Comparison of ENCODE assay signal across 1 fruit fly cellular context in the genomic region with DNA sequence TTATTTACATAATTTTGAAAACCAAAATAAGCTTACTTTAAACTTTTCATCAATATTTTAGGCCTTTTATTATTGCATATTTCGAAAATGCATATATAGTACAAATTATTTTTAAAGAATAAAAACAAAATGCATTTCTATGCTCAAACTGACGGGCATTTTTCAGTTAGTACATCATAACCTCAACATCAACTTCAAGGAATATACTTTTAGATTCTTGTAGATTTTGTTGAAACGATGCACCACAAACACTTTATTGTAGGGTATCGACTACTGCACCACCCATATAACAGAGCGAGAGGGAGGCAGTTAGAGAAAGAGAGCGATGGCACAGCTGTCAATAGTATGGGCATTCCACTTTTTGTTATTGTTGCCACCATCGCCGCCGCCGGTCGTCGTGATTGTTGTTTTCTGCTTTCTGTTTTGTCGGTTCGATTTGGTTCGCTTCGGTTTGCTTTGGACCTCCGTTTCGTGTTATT.
TF ChIP-seq lines count a peak whose summit lies in the region.

No protein-coding gene starts in this region.

TF ChIP-seq in whole organism, embryonic, 481 proteins besides CTCF, POLR2A, EP300 and RAD21 (continued from another document and continues in another):
- TF ChIP-seq lbe (GFP tag; optimal IDR thresholded peaks at IDR 0.05; lab: Kevin White, UChicago) (peak; percentile 27), CG10321 (GFP tag; IDR thresholded peaks at IDR 0.05; lab: Robert Waterston, UW) (peak; percentile 65), CG12659 (GFP tag; optimal IDR thresholded peaks at IDR 0.05; lab: Kevin White, UChicago) (peak; percentile 94), jigr1 (GFP tag; IDR thresholded peaks at IDR 0.05; lab: Robert Waterston, UW) (peak; percentile 75), CG8359 (GFP tag; optimal IDR thresholded peaks at IDR 0.05; lab: Kevin White, UChicago; ENCODE audit: borderline replicate concordance) (peak; percentile 83), Hand (GFP tag; optimal IDR thresholded peaks at IDR 0.05; lab: Kevin White, UChicago) (peak; percentile 59), tin (GFP tag; optimal IDR thresholded peaks at IDR 0.05; lab: Kevin White, UChicago) (peak; percentile 91), Sin3A (optimal IDR thresholded peaks at IDR 0.05; lab: Kevin White, UChicago) (no peak), CG14014 (GFP tag; IDR thresholded peaks at IDR 0.05; lab: Robert Waterston, UW) (no peak), CG17802 (tag; optimal IDR thresholded peaks at IDR 0.05; lab: Kevin White, UChicago) (peak; percentile 74), vfl (GFP tag; optimal IDR thresholded peaks at IDR 0.05; lab: Kevin White, UChicago) (peak; percentile 19), Doc2 (GFP tag; IDR thresholded peaks at IDR 0.05; lab: Robert Waterston, UW) (peak; percentile 56; the same call in 1 of the 2 replicates), pfk (GFP tag; optimal IDR thresholded peaks at IDR 0.05; lab: Kevin White, UChicago) (peak; percentile 40), Sry-δ (GFP tag; optimal IDR thresholded peaks at IDR 0.05; lab: Kevin White, UChicago) (peak; percentile 29), CG3281 (GFP tag; optimal IDR thresholded peaks at IDR 0.05; lab: Kevin White, UChicago) (peak; percentile 80), CG9437 (GFP tag; optimal IDR thresholded peaks at IDR 0.05; lab: Kevin White, UChicago) (peak; percentile 93), dmrt11E (tag; optimal IDR thresholded peaks at IDR 0.05; lab: Kevin White, UChicago) (peak; percentile 93), vnd (GFP tag; IDR thresholded peaks at IDR 0.05; lab: Robert Waterston, UW; ENCODE audit: partially characterized antibody) (no peak), CG10543 (GFP tag; optimal IDR thresholded peaks at IDR 0.05; lab: Kevin White, UChicago) (peak; percentile 66), da (GFP tag; optimal IDR thresholded peaks at IDR 0.05; lab: Kevin White, UChicago) (peak; percentile 83), pros (GFP tag; optimal IDR thresholded peaks at IDR 0.05; lab: Kevin White, UChicago) (no peak), nerfin-2 (GFP tag; IDR thresholded peaks at IDR 0.05; lab: Robert Waterston, UW; ENCODE audit: partially characterized antibody) (no peak), lov (optimal IDR thresholded peaks at IDR 0.05; lab: Kevin White, UChicago) (no peak), lov (GFP tag; IDR thresholded peaks at IDR 0.05; lab: Robert Waterston, UW) (no peak; the same call in 2 of the 3 replicates), CG4282 (GFP tag; optimal IDR thresholded peaks at IDR 0.05; lab: Kevin White, UChicago) (peak; percentile 30), CG17912 (GFP tag; optimal IDR thresholded peaks at IDR 0.05; lab: Kevin White, UChicago) (peak; percentile 25), CG10267 (tag; optimal IDR thresholded peaks at IDR 0.05; lab: Kevin White, UChicago) (peak; percentile 89), wor (GFP tag; IDR thresholded peaks at IDR 0.05; lab: Robert Waterston, UW) (peak; percentile 86), CG10431 (GFP tag; optimal IDR thresholded peaks at IDR 0.05; lab: Kevin White, UChicago) (peak; percentile 76), CG11456 (GFP tag; IDR thresholded peaks at IDR 0.05; lab: Robert Waterston, UW) (0 out of 3 replicates have a peak, but pooled peaks have one; percentile 18), z (GFP tag; IDR thresholded peaks at IDR 0.05; lab: Robert Waterston, UW) (no peak), Stat92E (GFP tag; optimal IDR thresholded peaks at IDR 0.05; lab: Kevin White, UChicago) (no peak), CG12744 (GFP tag; optimal IDR thresholded peaks at IDR 0.05; lab: Kevin White, UChicago) (peak; percentile 72), twi (tag; optimal IDR thresholded peaks at IDR 0.05; lab: Kevin White, UChicago) (peak; percentile 92), CG3726 (GFP tag; IDR thresholded peaks at IDR 0.05; lab: Robert Waterston, UW) (peak; percentile 71; the same call in 2 of the 3 replicates), H2.0 (GFP tag; IDR thresholded peaks at IDR 0.05; lab: Robert Waterston, UW) (peak; percentile 71), CG11093 (GFP tag; IDR thresholded peaks at IDR 0.05; lab: Robert Waterston, UW) (peak; percentile 79), CG6813 (GFP tag; optimal IDR thresholded peaks at IDR 0.05; lab: Kevin White, UChicago) (peak; percentile 78), Hr3 (GFP tag; optimal IDR thresholded peaks at IDR 0.05; lab: Kevin White, UChicago) (peak; percentile 94), CG4820 (GFP tag; optimal IDR thresholded peaks at IDR 0.05; lab: Kevin White, UChicago) (peak; percentile 92), D19A (tag; optimal IDR thresholded peaks at IDR 0.05; lab: Kevin White, UChicago) (peak; percentile 96), tgo (GFP tag; IDR thresholded peaks at IDR 0.05; lab: Robert Waterston, UW) (peak; percentile 82), nau (GFP tag; optimal IDR thresholded peaks at IDR 0.05; lab: Kevin White, UChicago) (peak; percentile 93), CG11085 (GFP tag; IDR thresholded peaks at IDR 0.05; lab: Robert Waterston, UW) (no peak), Trl (optimal IDR thresholded peaks at IDR 0.05; lab: Kevin White, UChicago) (peak in 1 of 2 experiments; percentile 24), Trl (GFP tag; optimal IDR thresholded peaks at IDR 0.05; lab: Kevin White, UChicago) (peak; percentile 87), tna (GFP tag; IDR thresholded peaks at IDR 0.05; lab: Robert Waterston, UW; ENCODE audit: partially characterized antibody) (no peak), Spps (tag; optimal IDR thresholded peaks at IDR 0.05; lab: Kevin White, UChicago) (peak; percentile 78), Camta (GFP tag; optimal IDR thresholded peaks at IDR 0.05; lab: Kevin White, UChicago) (peak; percentile 94), Vsx1 (GFP tag; optimal IDR thresholded peaks at IDR 0.05; lab: Kevin White, UChicago) (peak; percentile 85), Side (GFP tag; optimal IDR thresholded peaks at IDR 0.05; lab: Kevin White, UChicago) (peak; percentile 83), hb (GFP tag; IDR thresholded peaks at IDR 0.05; lab: Robert Waterston, UW; ENCODE audit: partially characterized antibody) (no peak), CG32772 (GFP tag; IDR thresholded peaks at IDR 0.05; lab: Robert Waterston, UW) (peak; percentile 71), crc (GFP tag; optimal IDR thresholded peaks at IDR 0.05; lab: Kevin White, UChicago) (peak; percentile 11), shn (GFP tag; optimal IDR thresholded peaks at IDR 0.05; lab: Kevin White, UChicago) (peak; percentile 87), yki (optimal IDR thresholded peaks at IDR 0.05; lab: Kevin White, UChicago) (no peak), CG11398 (GFP tag; optimal IDR thresholded peaks at IDR 0.05; lab: Kevin White, UChicago) (peak; percentile 85), Nf-YB (GFP tag; optimal IDR thresholded peaks at IDR 0.05; lab: Kevin White, UChicago) (peak; percentile 80), Lpt (GFP tag; optimal IDR thresholded peaks at IDR 0.05; lab: Kevin White, UChicago) (peak; percentile 58), Ssrp (tag; optimal IDR thresholded peaks at IDR 0.05; lab: Kevin White, UChicago) (peak; percentile 95), CG8944 (GFP tag; optimal IDR thresholded peaks at IDR 0.05; lab: Kevin White, UChicago) (peak; percentile 78), zfh2 (GFP tag; optimal IDR thresholded peaks at IDR 0.05; lab: Kevin White, UChicago) (peak; percentile 3), Gug (GFP tag; IDR thresholded peaks at IDR 0.05; lab: Robert Waterston, UW) (peak; percentile 61; the same call in 2 of the 4 replicates), HmgD (GFP tag; optimal IDR thresholded peaks at IDR 0.05; lab: Kevin White, UChicago) (no peak), CG11696 (GFP tag; IDR thresholded peaks at IDR 0.05; lab: Robert Waterston, UW) (no peak), zen2 (GFP tag; IDR thresholded peaks at IDR 0.05; lab: Robert Waterston, UW; ENCODE audit: partially characterized antibody) (no peak), D (optimal IDR thresholded peaks at IDR 0.05; lab: Kevin White, UChicago) (no peak), D (GFP tag; optimal IDR thresholded peaks at IDR 0.05; lab: Kevin White, UChicago) (peak; percentile 90), abd-A (tag; optimal IDR thresholded peaks at IDR 0.05; lab: Kevin White, UChicago) (peak; percentile 21), disco-r (GFP tag; optimal IDR thresholded peaks at IDR 0.05; lab: Kevin White, UChicago) (peak; percentile 71), ewg (GFP tag; optimal IDR thresholded peaks at IDR 0.05; lab: Kevin White, UChicago) (peak; percentile 90), ssp (GFP tag; IDR thresholded peaks at IDR 0.05; lab: Robert Waterston, UW) (peak; percentile 44; the same call in 1 of the 2 replicates), unpg (GFP tag; optimal IDR thresholded peaks at IDR 0.05; lab: Kevin White, UChicago) (peak; percentile 94), CG7839 (tag; optimal IDR thresholded peaks at IDR 0.05; lab: Kevin White, UChicago) (peak; percentile 94), BtbVII (GFP tag; optimal IDR thresholded peaks at IDR 0.05; lab: Kevin White, UChicago) (peak; percentile 84), ERR (GFP tag; optimal IDR thresholded peaks at IDR 0.05; lab: Kevin White, UChicago) (peak; percentile 57), pita (GFP tag; optimal IDR thresholded peaks at IDR 0.05; lab: Kevin White, UChicago) (no peak), seq (GFP tag; IDR thresholded peaks at IDR 0.05; lab: Robert Waterston, UW) (peak; percentile 83), MTF-1 (GFP tag; optimal IDR thresholded peaks at IDR 0.05; lab: Kevin White, UChicago; ENCODE audit: borderline replicate concordance) (peak; percentile 51), B-H1 (GFP tag; IDR thresholded peaks at IDR 0.05; lab: Robert Waterston, UW) (peak; percentile 67), CoRest (tag; optimal IDR thresholded peaks at IDR 0.05; lab: Kevin White, UChicago) (peak; percentile 95), Poxn (GFP tag; IDR thresholded peaks at IDR 0.05; lab: Robert Waterston, UW) (no peak), CG3995 (GFP tag; optimal IDR thresholded peaks at IDR 0.05; lab: Kevin White, UChicago) (peak; percentile 41), gcm (GFP tag; optimal IDR thresholded peaks at IDR 0.05; lab: Kevin White, UChicago) (peak; percentile 95), Scr (GFP tag; IDR thresholded peaks at IDR 0.05; lab: Robert Waterston, UW; ENCODE audit: partially characterized antibody) (no peak), Fer3 (tag; optimal IDR thresholded peaks at IDR 0.05; lab: Kevin White, UChicago) (peak; percentile 72), onecut (GFP tag; IDR thresholded peaks at IDR 0.05; lab: Robert Waterston, UW) (peak; percentile 62), eyg (GFP tag; optimal IDR thresholded peaks at IDR 0.05; lab: Kevin White, UChicago) (peak; percentile 68), CG6654 (GFP tag; optimal IDR thresholded peaks at IDR 0.05; lab: Kevin White, UChicago) (peak; percentile 77), sens-2 (GFP tag; IDR thresholded peaks at IDR 0.05; lab: Robert Waterston, UW) (peak; percentile 52), CG10274 (GFP tag; optimal IDR thresholded peaks at IDR 0.05; lab: Kevin White, UChicago) (peak; percentile 99), trem (tag; optimal IDR thresholded peaks at IDR 0.05; lab: Kevin White, UChicago) (peak; percentile 88), GATAe (GFP tag; conservative IDR thresholded peaks at IDR 0.05; lab: Robert Waterston, UW) (no peak), CG18619 (GFP tag; optimal IDR thresholded peaks at IDR 0.05; lab: Kevin White, UChicago) (peak; percentile 90), sob (GFP tag; IDR thresholded peaks at IDR 0.05; lab: Robert Waterston, UW) (peak; percentile 55; the same call in 1 of the 2 replicates), CG9215 (GFP tag; IDR thresholded peaks at IDR 0.05; lab: Robert Waterston, UW) (peak; percentile 39; the same call in 1 of the 2 replicates), CG2202 (tag; optimal IDR thresholded peaks at IDR 0.05; lab: Kevin White, UChicago) (peak; percentile 82), sug (tag; optimal IDR thresholded peaks at IDR 0.05; lab: Kevin White, UChicago) (peak; percentile 68), CG14965 (GFP tag; optimal IDR thresholded peaks at IDR 0.05; lab: Kevin White, UChicago; ENCODE audit: borderline replicate concordance) (peak; percentile 37), CG2116 (GFP tag; optimal IDR thresholded peaks at IDR 0.05; lab: Kevin White, UChicago) (peak; percentile 58), CG13624 (GFP tag; optimal IDR thresholded peaks at IDR 0.05; lab: Kevin White, UChicago) (peak; percentile 67), gsb (GFP tag; IDR thresholded peaks at IDR 0.05; lab: Robert Waterston, UW) (no peak), Med (GFP tag; lab: Kevin White, UChicago) (peak; percentile 95), Drgx (GFP tag; IDR thresholded peaks at IDR 0.05; lab: Robert Waterston, UW) (peak; percentile 90), al (GFP tag; IDR thresholded peaks at IDR 0.05; lab: Robert Waterston, UW) (no peak), Kr (GFP tag; optimal IDR thresholded peaks at IDR 0.05; lab: Kevin White, UChicago) (no peak), sima (GFP tag; optimal IDR thresholded peaks at IDR 0.05; lab: Kevin White, UChicago) (peak; percentile 51), CG12942 (GFP tag; optimal IDR thresholded peaks at IDR 0.05; lab: Kevin White, UChicago) (peak; percentile 88), ken (GFP tag; IDR thresholded peaks at IDR 0.05; lab: Robert Waterston, UW) (peak; percentile 79; the same call in 2 of the 3 replicates), CG15601 (tag; optimal IDR thresholded peaks at IDR 0.05; lab: Kevin White, UChicago) (peak; percentile 90), pho (GFP tag; optimal IDR thresholded peaks at IDR 0.05; lab: Kevin White, UChicago) (peak; percentile 40), Ets97D (GFP tag; optimal IDR thresholded peaks at IDR 0.05; lab: Kevin White, UChicago) (peak; percentile 68), CG3163 (GFP tag; optimal IDR thresholded peaks at IDR 0.05; lab: Kevin White, UChicago) (peak; percentile 46), CG13894 (tag; optimal IDR thresholded peaks at IDR 0.05; lab: Kevin White, UChicago) (no peak), Ptx1 (GFP tag; IDR thresholded peaks at IDR 0.05; lab: Robert Waterston, UW) (peak; percentile 89), bab2 (GFP tag; optimal IDR thresholded peaks at IDR 0.05; lab: Kevin White, UChicago) (peak; percentile 82), bigmax (GFP tag; optimal IDR thresholded peaks at IDR 0.05; lab: Kevin White, UChicago) (peak; percentile 87), jumu (GFP tag; optimal IDR thresholded peaks at IDR 0.05; lab: Kevin White, UChicago) (peak; percentile 74), dmrt99B (tag; optimal IDR thresholded peaks at IDR 0.05; lab: Kevin White, UChicago) (peak; percentile 98), hbn (GFP tag; IDR thresholded peaks at IDR 0.05; lab: Robert Waterston, UW; ENCODE audit: partially characterized antibody) (no peak), fu2 (GFP tag; optimal IDR thresholded peaks at IDR 0.05; lab: Kevin White, UChicago) (peak; percentile 62), kni (GFP tag; optimal IDR thresholded peaks at IDR 0.05; lab: Kevin White, UChicago) (peak; percentile 80), nom (GFP tag; optimal IDR thresholded peaks at IDR 0.05; lab: Kevin White, UChicago) (peak; percentile 30), Dp (GFP tag; optimal IDR thresholded peaks at IDR 0.05; lab: Kevin White, UChicago) (no peak)
